Worm (Caenorhabditis elegans) whole organism, L3 larva: ENCODE measurements around the gene F59B1.6.

Experiments
- R02D3.7 ChIP-seq: fragments of 150-350 bp; optimal IDR thresholded peaks from 2 replicates; lab custom pipeline; 2014; ENCODE audit warnings: missing biosample characterization, missing genetic modification characterization
- elt-3 ChIP-seq, 3 experiments: fragments of 150-350 bp in 1 of 3; sonication (generic microtip) in 2 of 3; optimal IDR thresholded peaks; 2 replicates in 2 of 3; 4 replicates in 1 of 3; lab custom pipeline; 2014 to 2017; ENCODE audit warnings: missing biosample characterization in 3 of 3, missing genetic modification characterization in 3 of 3
- pqm-1 ChIP-seq: fragments of 150-350 bp; optimal IDR thresholded peaks from 2 replicates; lab custom pipeline; 2017; ENCODE audit warnings: missing biosample characterization, missing genetic modification characterization, inconsistent platforms
- sea-2 ChIP-seq: fragments of 150-350 bp; sonication (generic microtip); optimal IDR thresholded peaks from 4 replicates; lab custom pipeline; 2014; ENCODE audit warnings: missing biosample characterization, missing genetic modification reagents, missing genetic modification characterization
- unc-62 ChIP-seq: fragments of 150-350 bp; sonication (generic microtip); optimal IDR thresholded peaks from 4 replicates; lab custom pipeline; 2014; ENCODE audit warnings: missing biosample characterization, missing genetic modification reagents, missing genetic modification characterization

- TF ChIP-seq pqm-1: no peak
- no peak for TF ChIP-seq unc-62 (GFP tag; lab: Kevin White, UChicago)
- TF ChIP-seq R02D3.7 (tag; lab: Kevin White, UChicago): no peak
- TF ChIP-seq sea-2 (GFP tag; lab: Kevin White, UChicago): no peak
- no peak for TF ChIP-seq elt-3 (tag; optimal IDR thresholded peaks at IDR 0.05; lab: Kevin White, UChicago)
These were observed 49.4 kb downstream of the F59B1.6 start for ce11 chrV:3582086-3582485.
